Fruit fly (Drosophila melanogaster) whole organism, embryonic: ENCODE data around the gene Snx6.

ENCODE experiments used
- CG13894 ChIP-seq: fragments of 200-800 bp; sonication (Bioruptor generic); optimal IDR thresholded peaks from 3 replicates; lab custom pipeline; 2018; ENCODE audit warnings: missing biosample characterization, mild to moderate bottlenecking, missing genetic modification characterization, moderate library complexity
- CG15269 ChIP-seq: fragments of 200-800 bp; sonication (Bioruptor generic); optimal IDR thresholded peaks from 2 replicates; lab custom pipeline; 2018; ENCODE audit warnings: missing biosample characterization, mild to moderate bottlenecking, missing genetic modification characterization, moderate library complexity
- CG16779 ChIP-seq: fragments of 200-800 bp; sonication (Bioruptor generic); IDR thresholded peaks from 2 replicates; pipeline ENCODE4 v1.3.6; 2022; ENCODE audit warnings: missing biosample characterization, missing genetic modification characterization
- MESR4 ChIP-seq: fragments of 200-800 bp; sonication (Bioruptor generic); optimal IDR thresholded peaks from 2 replicates; lab custom pipeline; 2018; ENCODE audit warnings: missing biosample characterization, mild to moderate bottlenecking, missing genetic modification characterization, moderate library complexity
- Xbp1 ChIP-seq: fragments of 200-800 bp; sonication (Bioruptor generic); optimal IDR thresholded peaks from 3 replicates; lab custom pipeline; 2016; ENCODE audit warnings: missing biosample characterization, mild to moderate bottlenecking, missing genetic modification characterization
- dysf ChIP-seq: fragments of 200-800 bp; sonication (Bioruptor generic); IDR thresholded peaks from 3 replicates; pipeline ENCODE4 v1.3.6; 2022; ENCODE audit warnings: missing biosample characterization, missing genetic modification characterization
- gce ChIP-seq: fragments of 200-800 bp; sonication (Bioruptor generic); IDR thresholded peaks from 3 replicates; pipeline ENCODE4 v1.3.6; 2022; ENCODE audit warnings: missing biosample characterization, missing genetic modification characterization
- her ChIP-seq: fragments of 200-800 bp; sonication (Bioruptor generic); optimal IDR thresholded peaks from 2 replicates; lab custom pipeline; 2016; ENCODE audit warnings: missing biosample characterization, missing genetic modification characterization
- inv ChIP-seq: fragments of 200-800 bp; sonication (Bioruptor generic); IDR thresholded peaks from 2 replicates; pipeline ENCODE4 v1.3.6; 2022; ENCODE audit warnings: missing biosample characterization, missing genetic modification characterization; ENCODE audit not compliant: partially characterized antibody
- sc ChIP-seq, 3 experiments: fragments of >200 bp in 2 of 3; fragments of 200-800 bp in 1 of 3; sonication (Bioruptor generic) in 1 of 3; optimal IDR thresholded peaks; 2 replicates in 2 of 3; 3 replicates in 1 of 3; lab custom pipeline; 2017; ENCODE audit warnings: mild to moderate bottlenecking in 1 of 3, missing biosample characterization in 1 of 3, missing genetic modification characterization in 1 of 3, missing genetic modification reagents in 1 of 3
- tgo ChIP-seq: fragments of 200-800 bp; sonication (Bioruptor generic); IDR thresholded peaks from 3 replicates; pipeline ENCODE4 v1.3.6; 2022; ENCODE audit warnings: missing biosample characterization, missing genetic modification characterization
- usp ChIP-seq: fragments of >200 bp; optimal IDR thresholded peaks from 2 replicates; lab custom pipeline; 2017; ENCODE audit warnings: missing biosample characterization, missing genetic modification characterization

DNA sequence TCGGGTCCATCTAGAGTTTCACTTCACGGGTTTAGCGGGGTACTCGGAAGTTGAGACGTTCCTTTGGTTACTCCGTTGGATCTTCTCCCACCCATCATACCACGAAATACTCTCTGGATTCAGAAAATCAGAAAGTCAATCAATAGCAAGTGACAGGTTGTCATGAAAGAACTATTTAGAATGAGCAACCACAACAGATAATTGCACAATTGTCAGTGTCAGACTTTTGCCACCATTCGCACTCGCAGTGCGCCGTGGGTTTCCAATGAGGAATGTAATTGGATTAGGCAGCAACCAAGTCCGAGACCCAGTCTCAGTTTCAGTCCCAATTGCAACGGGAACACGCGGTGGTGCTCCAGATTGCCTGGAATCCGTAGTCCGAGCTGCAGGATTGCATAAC, 14.7 kb downstream of the Snx6 start, which contains the start of gene CG8419:
- TF ChIP-seq tgo (GFP tag; lab: Robert Waterston, UW) (no peak), inv (GFP tag; lab: Robert Waterston, UW) (no peak), usp (GFP tag; lab: Kevin White, UChicago) (no peak), CG13894 (tag; lab: Kevin White, UChicago) (no peak), dysf (no peak), CG15269 (no peak), gce (no peak), CG16779 (GFP tag; lab: Robert Waterston, UW) (no peak), sc (optimal IDR thresholded peaks at IDR 0.05; lab: Kevin White, UChicago) (no peak), sc (GFP tag; optimal IDR thresholded peaks at IDR 0.05; lab: Kevin White, UChicago) (no peak), Xbp1 (no peak), her (GFP tag; lab: Kevin White, UChicago) (no peak), MESR4 (GFP tag; lab: Kevin White, UChicago) (no peak)
